Worm (Caenorhabditis elegans) whole organism, early embryonic: ENCODE measurements around the gene ZC250.2.

Experiments
- F13C5.2 ChIP-seq: sonication (generic microtip); optimal IDR thresholded peaks from 2 replicates; lab custom pipeline; 2017; ENCODE audit warnings: mild to moderate bottlenecking, missing genetic modification characterization, inconsistent platforms, missing compliant biosample characterization
- aly-1 ChIP-seq: sonication (generic microtip); optimal IDR thresholded peaks from 2 replicates; lab custom pipeline; 2016; ENCODE audit warnings: missing genetic modification characterization, missing compliant biosample characterization
- ama-1 ChIP-seq: fragments of 150-350 bp; optimal IDR thresholded peaks from 2 replicates; lab custom pipeline; 2014
- ceh-13 ChIP-seq: fragments of 200-800 bp; sonication (Bioruptor generic); optimal IDR thresholded peaks from 2 replicates; lab custom pipeline; 2018; ENCODE audit warnings: mild to moderate bottlenecking, missing genetic modification characterization, missing compliant biosample characterization
- ceh-36 ChIP-seq: sonication (generic microtip); optimal IDR thresholded peaks from 2 replicates; lab custom pipeline; 2016; ENCODE audit warnings: missing genetic modification characterization, inconsistent platforms, missing compliant biosample characterization
- ets-7 ChIP-seq: sonication (generic microtip); optimal IDR thresholded peaks from 2 replicates; lab custom pipeline; 2016; ENCODE audit warnings: missing genotype, missing genetic modification characterization, missing compliant biosample characterization
- flt-1 ChIP-seq: fragments of 200-800 bp; sonication (Bioruptor generic); IDR thresholded peaks from 2 replicates; pipeline ENCODE4 v1.3.6; 2022; ENCODE audit warnings: missing genetic modification characterization, missing compliant biosample characterization
- hmg-4 ChIP-seq: fragments of 200-800 bp; sonication (Bioruptor generic); optimal IDR thresholded peaks from 2 replicates; lab custom pipeline; 2018; ENCODE audit warnings: mild to moderate bottlenecking, missing genetic modification characterization, missing compliant biosample characterization
- hnd-1 ChIP-seq: sonication (generic microtip); optimal IDR thresholded peaks from 2 replicates; lab custom pipeline; 2016; ENCODE audit warnings: missing genetic modification characterization, missing compliant biosample characterization
- pes-1 ChIP-seq: fragments of 200-800 bp; sonication (Bioruptor generic); IDR thresholded peaks from 2 replicates; pipeline ENCODE4 v1.3.6; 2022; ENCODE audit warnings: missing genetic modification reagents, missing genetic modification characterization, missing compliant biosample characterization
- scrt-1 ChIP-seq: fragments of 200-800 bp; sonication (Bioruptor generic); IDR thresholded peaks from 2 replicates; pipeline ENCODE4 v1.3.6; 2022; ENCODE audit warnings: missing genetic modification characterization, missing compliant biosample characterization
- tbx-11 ChIP-seq: fragments of 200-800 bp; sonication (Bioruptor generic); IDR thresholded peaks from 2 replicates; pipeline ENCODE4 v1.3.6; 2022; ENCODE audit warnings: missing genetic modification characterization, missing compliant biosample characterization

ce11 chrV:5836616-5836982 is 44.5 kb downstream of the ZC250.2 start, which contains the start of gene col-140:
- TF ChIP-seq flt-1 (GFP tag; lab: Robert Waterston, UW) (no peak), ama-1 (lab: Kevin White, UChicago) (no peak), F13C5.2 (tag; lab: Kevin White, UChicago) (no peak), scrt-1 (GFP tag; lab: Robert Waterston, UW) (no peak), ceh-36 (no peak), aly-1 (no peak), ets-7 (no peak), hnd-1 (no peak), hmg-4 (GFP tag; lab: Kevin White, UChicago) (no peak), ceh-13 (no peak), tbx-11 (GFP tag; lab: Robert Waterston, UW) (no peak), pes-1 (GFP tag; lab: Robert Waterston, UW) (no peak)
